Fruit fly (Drosophila melanogaster) whole organism, prepupa: ENCODE results near the gene B52.

Experiments used
- CG10631 ChIP-seq: fragments of 200-800 bp; sonication (Bioruptor generic); optimal IDR thresholded peaks from 2 replicates; lab custom pipeline; 2016; ENCODE audit warnings: missing biosample characterization, missing genetic modification characterization
- CG11762 ChIP-seq: fragments of 200-800 bp; sonication (Bioruptor generic); optimal IDR thresholded peaks from 3 replicates; lab custom pipeline; 2016; ENCODE audit warnings: missing biosample characterization, missing genetic modification characterization; ENCODE audit not compliant: insufficient read depth
- CG15336 ChIP-seq: fragments of 200-800 bp; sonication (Bioruptor generic); IDR thresholded peaks from 2 replicates; pipeline ENCODE4 v1.3.6; 2022; ENCODE audit warnings: missing biosample characterization, missing genetic modification characterization
- CG1621 ChIP-seq: fragments of 200-800 bp; sonication (Bioruptor generic); optimal IDR thresholded peaks from 3 replicates; lab custom pipeline; 2018; ENCODE audit warnings: missing biosample characterization, mild to moderate bottlenecking, missing genetic modification characterization
- CG16779 ChIP-seq: fragments of 200-800 bp; sonication (Bioruptor generic); optimal IDR thresholded peaks from 3 replicates; lab custom pipeline; 2017; ENCODE audit warnings: missing biosample characterization, mild to moderate bottlenecking, missing genetic modification characterization
- CG3032 ChIP-seq: fragments of 200-800 bp; optimal IDR thresholded peaks from 2 replicates; lab custom pipeline; 2019; ENCODE audit warnings: missing biosample characterization, mild to moderate bottlenecking, missing genetic modification characterization, moderate library complexity
- CG4318 ChIP-seq: fragments of 200-800 bp; sonication (Bioruptor generic); optimal IDR thresholded peaks from 3 replicates; lab custom pipeline; 2017; ENCODE audit warnings: missing biosample characterization, mild to moderate bottlenecking, missing genetic modification characterization
- CG6163 ChIP-seq: fragments of 200-800 bp; sonication (Bioruptor generic); IDR thresholded peaks from 3 replicates; pipeline ENCODE4 v1.3.6; 2022; ENCODE audit warnings: missing biosample characterization, missing genetic modification characterization
- CG6276 ChIP-seq: fragments of 200-800 bp; sonication (Bioruptor generic); optimal IDR thresholded peaks from 2 replicates; lab custom pipeline; 2017; ENCODE audit warnings: missing biosample characterization, mild to moderate bottlenecking, missing genetic modification characterization
- CG6808 ChIP-seq: fragments of 200-800 bp; sonication (Bioruptor generic); optimal IDR thresholded peaks from 3 replicates; lab custom pipeline; 2017; ENCODE audit warnings: missing biosample characterization, missing genetic modification characterization, mild to moderate bottlenecking, moderate library complexity, missing genetic modification reagents
- CG7368 ChIP-seq: fragments of 200-800 bp; sonication (Bioruptor generic); optimal IDR thresholded peaks from 3 replicates; lab custom pipeline; 2016; ENCODE audit warnings: missing biosample characterization, missing genetic modification characterization
- CG8119 ChIP-seq: fragments of 200-800 bp; sonication (Bioruptor generic); IDR thresholded peaks from 3 replicates; pipeline ENCODE4 v1.3.6; 2022; ENCODE audit warnings: missing biosample characterization, missing genetic modification characterization
- CG9139 ChIP-seq: fragments of 200-800 bp; sonication (Bioruptor generic); optimal IDR thresholded peaks from 3 replicates; lab custom pipeline; 2017; ENCODE audit warnings: missing biosample characterization, mild to moderate bottlenecking, missing genetic modification characterization
- Ets21C ChIP-seq: fragments of 200-800 bp; sonication (Bioruptor generic); optimal IDR thresholded peaks from 3 replicates; lab custom pipeline; 2016; ENCODE audit warnings: missing biosample characterization, missing genetic modification characterization
- Hr38 ChIP-seq: sonication (Bioruptor generic); optimal IDR thresholded peaks from 2 replicates; lab custom pipeline; 2016; ENCODE audit warnings: missing biosample characterization, missing genetic modification characterization
- Met ChIP-seq: fragments of 200-800 bp; sonication (Bioruptor generic); optimal IDR thresholded peaks from 3 replicates; lab custom pipeline; 2016; ENCODE audit warnings: missing biosample characterization, missing genetic modification characterization
- Sox102F ChIP-seq: fragments of 200-800 bp; sonication (Bioruptor generic); optimal IDR thresholded peaks from 2 replicates; lab custom pipeline; 2016; ENCODE audit warnings: missing biosample characterization, mild to moderate bottlenecking, missing genetic modification characterization
- Sox14 ChIP-seq: fragments of 200-800 bp; sonication (Bioruptor generic); optimal IDR thresholded peaks from 3 replicates; lab custom pipeline; 2016; ENCODE audit warnings: missing biosample characterization, missing genetic modification characterization
- acj6 ChIP-seq: fragments of 200-800 bp; sonication (Bioruptor generic); optimal IDR thresholded peaks from 3 replicates; lab custom pipeline; 2016; ENCODE audit warnings: missing biosample characterization, missing genetic modification characterization
- dsx ChIP-seq: fragments of 200-800 bp; optimal IDR thresholded peaks from 3 replicates; lab custom pipeline; 2019; ENCODE audit warnings: missing biosample characterization, mild to moderate bottlenecking, missing genetic modification characterization, moderate library complexity; ENCODE audit not compliant: poor library complexity, severe bottlenecking
- fd59A ChIP-seq: fragments of 200-800 bp; sonication (Bioruptor generic); optimal IDR thresholded peaks from 2 replicates; lab custom pipeline; 2017; ENCODE audit warnings: missing biosample characterization, mild to moderate bottlenecking, missing genetic modification characterization, missing genetic modification reagents
- fd85E ChIP-seq: fragments of 200-800 bp; sonication (Bioruptor generic); optimal IDR thresholded peaks from 3 replicates; lab custom pipeline; 2016; ENCODE audit warnings: missing biosample characterization, missing genetic modification characterization
- fkh ChIP-seq: fragments of 200-800 bp; sonication (Bioruptor generic); optimal IDR thresholded peaks from 3 replicates; lab custom pipeline; 2017; ENCODE audit warnings: missing biosample characterization, mild to moderate bottlenecking, missing genetic modification characterization, moderate library complexity
- lz ChIP-seq: fragments of 200-800 bp; sonication (Bioruptor generic); optimal IDR thresholded peaks from 3 replicates; lab custom pipeline; 2016; ENCODE audit warnings: missing biosample characterization, missing genetic modification characterization
- net ChIP-seq: fragments of 200-800 bp; sonication (Bioruptor generic); optimal IDR thresholded peaks from 3 replicates; lab custom pipeline; 2016; ENCODE audit warnings: missing biosample characterization, missing genetic modification characterization
- pdm3 ChIP-seq: fragments of 200-800 bp; sonication (Bioruptor generic); optimal IDR thresholded peaks from 3 replicates; lab custom pipeline; 2016; ENCODE audit warnings: missing biosample characterization, missing genetic modification characterization
- spab ChIP-seq: fragments of 200-800 bp; sonication (Bioruptor generic); optimal IDR thresholded peaks from 2 replicates; lab custom pipeline; 2017; ENCODE audit warnings: missing biosample characterization, mild to moderate bottlenecking, missing genetic modification characterization, missing genetic modification reagents
- ss ChIP-seq, 2 experiments: fragments of 200-800 bp; sonication (Bioruptor generic); optimal IDR thresholded peaks; 2 replicates in 1 of 2; 3 replicates in 1 of 2; lab custom pipeline; 2017 to 2018; ENCODE audit warnings: mild to moderate bottlenecking in 2 of 2, missing biosample characterization in 2 of 2, missing genetic modification characterization in 2 of 2, moderate library complexity in 1 of 2
- svp ChIP-seq: fragments of 200-800 bp; sonication (Bioruptor generic); peaks from one replicate; lab custom pipeline; 2016; ENCODE audit warnings: missing biosample characterization, missing genetic modification characterization
- vri ChIP-seq: fragments of 200-800 bp; sonication (Bioruptor generic); optimal IDR thresholded peaks from 3 replicates; lab custom pipeline; 2016; ENCODE audit warnings: missing biosample characterization, mild to moderate bottlenecking, missing genetic modification characterization

The B52 gene

DNA sequence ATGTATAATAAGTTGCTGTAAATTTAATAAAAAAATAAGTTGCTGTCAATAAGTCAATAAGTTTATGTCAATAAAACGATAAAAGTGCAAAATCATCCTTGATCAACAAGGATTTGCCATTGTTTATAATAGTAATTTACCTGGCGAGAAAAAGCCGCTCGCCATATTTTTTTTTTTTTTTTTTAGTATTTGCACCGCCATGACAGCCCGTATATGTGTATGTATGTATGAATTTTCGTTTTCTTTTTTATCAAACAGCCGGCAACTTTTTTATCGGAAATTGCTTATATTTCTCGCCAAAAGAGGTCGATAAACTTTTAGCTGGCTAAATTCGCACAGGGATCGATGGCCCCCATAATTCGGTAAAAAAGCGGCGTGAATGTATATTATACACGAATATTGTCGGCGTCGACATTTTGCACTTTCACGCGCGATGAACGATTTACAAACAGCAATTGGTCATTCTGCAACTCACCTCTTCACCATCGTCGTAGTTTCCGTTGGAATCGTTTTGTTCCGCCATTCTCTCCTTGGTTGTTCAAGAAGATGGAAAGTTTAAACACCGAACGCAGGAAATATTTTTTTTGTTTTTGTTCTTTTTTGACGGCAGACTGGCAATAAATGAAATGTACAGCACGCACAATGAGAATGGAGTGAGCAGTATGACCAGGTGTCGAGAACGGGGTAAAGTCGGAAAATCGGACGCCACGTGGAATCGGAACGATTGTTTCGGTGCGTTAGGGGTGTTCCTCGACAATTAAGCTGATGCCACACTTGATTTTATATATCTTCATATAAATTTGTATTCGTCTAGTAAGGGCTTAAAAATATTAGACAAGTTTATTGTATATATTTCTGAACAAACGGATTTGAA lies 1.0 kb upstream of the B52 start, which contains the start of gene Hrb87F (continued):
- TF ChIP-seq Met (GFP tag; lab: Kevin White, UChicago) (no peak), CG3032 (tag; lab: Kevin White, UChicago) (no peak), CG1621 (tag; lab: Kevin White, UChicago) (no peak), dsx (peak; percentile 26), CG6276 (GFP tag; lab: Kevin White, UChicago) (no peak), spab (GFP tag; lab: Kevin White, UChicago) (no peak), vri (GFP tag; lab: Kevin White, UChicago) (peak; percentile 33), fd59A (no peak)

DNA sequence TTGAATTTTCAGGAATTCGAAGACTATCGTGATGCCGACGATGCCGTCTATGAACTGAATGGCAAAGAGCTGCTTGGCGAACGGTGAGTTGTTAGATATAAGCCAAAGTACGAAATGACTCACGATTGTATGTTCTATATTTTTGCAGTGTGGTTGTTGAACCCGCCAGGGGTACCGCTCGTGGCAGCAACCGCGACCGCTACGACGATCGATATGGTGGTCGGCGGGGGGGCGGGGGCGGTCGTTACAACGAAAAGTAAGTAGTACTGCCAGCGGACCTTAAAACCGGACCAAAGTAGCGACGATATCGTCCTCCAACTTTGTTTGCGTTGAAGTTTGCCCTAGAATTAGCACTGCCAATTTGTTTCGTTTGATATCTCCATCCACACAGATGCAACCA lies 1.0 kb downstream of the B52 start:
- TF ChIP-seq CG4318 (GFP tag; lab: Kevin White, UChicago) = no peak
- TF ChIP-seq CG7368 (GFP tag; lab: Kevin White, UChicago) = no peak
- no peak for TF ChIP-seq acj6
- TF ChIP-seq net (GFP tag; lab: Kevin White, UChicago) = no peak
- TF ChIP-seq Sox102F (GFP tag; lab: Kevin White, UChicago) = no peak
- no peak for TF ChIP-seq CG11762 (GFP tag; lab: Kevin White, UChicago)
- TF ChIP-seq lz (GFP tag; lab: Kevin White, UChicago) = no peak
- no peak for TF ChIP-seq Ets21C (GFP tag; lab: Kevin White, UChicago)
- no peak for TF ChIP-seq CG10631
- no peak for TF ChIP-seq svp (GFP tag; lab: Kevin White, UChicago)
- no peak for TF ChIP-seq fd59A
- no peak for TF ChIP-seq Met (GFP tag; lab: Kevin White, UChicago)
- TF ChIP-seq Sox14 (GFP tag; lab: Kevin White, UChicago) = no peak
- TF ChIP-seq ss (GFP tag; optimal IDR thresholded peaks at IDR 0.05; lab: Kevin White, UChicago) = no peak

DNA sequence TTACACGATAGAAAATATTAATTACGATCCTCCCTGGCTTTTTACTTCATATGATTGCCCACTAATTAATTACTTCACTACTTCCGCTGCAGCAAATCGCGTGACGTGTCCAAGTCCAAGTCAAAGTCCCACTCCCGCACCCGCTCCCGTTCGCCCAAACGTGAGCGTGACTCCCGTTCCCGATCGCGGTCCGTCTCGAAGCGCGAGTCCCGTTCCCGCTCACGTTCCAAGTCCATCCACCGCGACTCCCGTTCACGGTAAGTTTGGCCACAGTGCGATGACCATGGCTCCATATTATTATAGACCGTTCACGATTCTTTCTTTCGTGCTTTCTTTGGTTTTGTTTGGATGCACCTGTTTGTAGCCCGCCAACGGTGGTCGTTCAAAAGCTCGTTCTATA lies 4.9 kb downstream of the B52 start:
- TF ChIP-seq CG8119 (GFP tag; lab: Robert Waterston, UW) (no peak), fkh (GFP tag; lab: Kevin White, UChicago) (no peak), CG11762 (GFP tag; lab: Kevin White, UChicago) (no peak), vri (GFP tag; lab: Kevin White, UChicago) (no peak), CG6808 (GFP tag; lab: Kevin White, UChicago) (no peak), dsx (no peak), pdm3 (GFP tag; lab: Kevin White, UChicago) (no peak), net (GFP tag; lab: Kevin White, UChicago) (no peak), CG9139 (GFP tag; lab: Kevin White, UChicago) (no peak)

DNA sequence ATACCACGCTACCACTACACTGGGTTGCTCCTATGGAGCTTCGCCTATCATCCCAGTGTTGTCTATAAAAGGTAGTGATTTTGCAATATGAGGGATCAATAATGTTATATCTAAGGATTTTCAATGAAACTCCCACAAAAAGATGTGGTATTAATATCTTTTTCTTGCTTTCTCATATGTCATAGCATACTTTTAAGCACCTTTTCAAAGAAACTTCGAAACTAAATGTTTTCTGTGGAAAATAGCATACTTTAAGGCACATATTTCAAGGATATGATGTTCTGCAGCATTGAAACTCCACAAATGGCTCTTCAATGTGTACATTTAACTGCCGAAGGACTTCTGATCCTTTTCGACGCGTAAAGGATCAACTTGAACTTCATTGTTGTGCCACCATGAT lies 11.8 kb downstream of the B52 start:
- TF ChIP-seq CG11762 (GFP tag; lab: Kevin White, UChicago) (no peak), CG15336 (GFP tag; lab: Robert Waterston, UW) (no peak), CG16779 (tag; lab: Kevin White, UChicago) (no peak), net (GFP tag; lab: Kevin White, UChicago) (no peak), Sox102F (GFP tag; lab: Kevin White, UChicago) (no peak), fd59A (no peak), fd85E (GFP tag; lab: Kevin White, UChicago) (no peak), lz (GFP tag; lab: Kevin White, UChicago) (no peak), ss (GFP tag; optimal IDR thresholded peaks at IDR 0.05; lab: Kevin White, UChicago) (no peak), Hr38 (GFP tag; lab: Kevin White, UChicago) (no peak), CG9139 (GFP tag; lab: Kevin White, UChicago) (no peak), CG6163 (GFP tag; lab: Robert Waterston, UW) (no peak)
